Worm (Caenorhabditis elegans): ENCODE data around the gene dph-1.

The dph-1 gene

DNA sequence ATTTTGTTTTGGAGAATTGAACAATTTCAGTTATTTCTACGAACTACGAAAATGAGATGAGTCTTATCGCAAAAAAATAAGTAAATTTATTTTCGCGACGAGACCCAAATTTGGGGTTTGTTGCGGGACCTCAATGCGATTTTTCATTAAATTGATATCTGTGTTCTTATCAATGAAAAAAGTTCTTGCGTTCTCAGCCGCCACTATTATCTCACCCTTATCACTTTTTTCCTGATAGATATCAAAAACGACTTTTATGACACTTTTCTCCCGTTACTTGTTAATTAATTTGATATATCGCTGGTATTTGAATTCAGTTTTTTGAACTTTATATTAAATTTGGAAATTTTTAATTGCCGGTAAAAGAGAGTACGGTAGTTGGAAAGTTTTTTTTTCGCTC is 36.7 kb downstream of the dph-1 start:
- TF ChIP-seq ztf-11 (tag; optimal IDR thresholded peaks at IDR 0.05): no peak
- TF ChIP-seq ceh-82 (tag; optimal IDR thresholded peaks at IDR 0.05): no peak

DNA sequence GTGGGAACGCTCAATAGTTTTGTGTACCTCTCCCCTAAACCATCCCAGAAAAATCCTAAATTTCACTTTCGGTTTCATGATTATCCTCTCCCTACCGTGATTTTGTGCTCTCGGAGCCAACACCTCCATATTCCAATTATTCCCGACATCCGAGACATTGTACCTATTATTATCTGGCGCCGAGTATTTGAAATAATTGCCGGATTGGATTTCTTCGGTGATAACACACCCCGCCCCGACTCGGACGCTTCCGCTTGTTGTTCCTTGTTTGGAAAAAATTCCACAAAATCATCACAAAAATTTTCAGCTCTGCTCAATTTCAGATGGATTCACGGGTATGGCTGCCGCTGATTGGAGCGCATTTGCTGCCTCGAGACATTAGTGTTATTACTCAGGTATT is 38.5 kb downstream of the dph-1 start, which contains the start of gene lin-48:
Gene lin-48 (plus strand): TSS at position 301 of the 400 bp plus-strand sequence.
- no peak for TF ChIP-seq ztf-1 (GFP tag; conservative IDR thresholded peaks at IDR 0.05)
- TF ChIP-seq sma-9 (GFP tag; optimal IDR thresholded peaks at IDR 0.05): no peak
- no peak for TF ChIP-seq sma-9 (tag; optimal IDR thresholded peaks at IDR 0.05)
- TF ChIP-seq lin-39 (tag; optimal IDR thresholded peaks at IDR 0.05): no peak
- TF ChIP-seq nhr-129 (tag; optimal IDR thresholded peaks at IDR 0.05): no peak
- no peak for TF ChIP-seq lin-13 (GFP tag; optimal IDR thresholded peaks at IDR 0.05)
- no peak for TF ChIP-seq elt-1 (tag; optimal IDR thresholded peaks at IDR 0.05)
- TF ChIP-seq ceh-16 (tag; optimal IDR thresholded peaks at IDR 0.05): no peak
- TF ChIP-seq nhr-21 (tag; optimal IDR thresholded peaks at IDR 0.05): no peak
- no peak for TF ChIP-seq dmd-4 (tag; optimal IDR thresholded peaks at IDR 0.05)
- no peak for TF ChIP-seq unc-39 (tag; optimal IDR thresholded peaks at IDR 0.05)
